Worm (Caenorhabditis elegans): ENCODE data around the gene nspd-4.

The nspd-4 gene

ce11 chrII:4805799-4806198, 36.6 kb upstream of the nspd-4 start:
- TF ChIP-seq dpl-1 (GFP tag; optimal IDR thresholded peaks at IDR 0.05) (no peak), egl-27 (tag; optimal IDR thresholded peaks at IDR 0.05) (no peak), mep-1 (tag; optimal IDR thresholded peaks at IDR 0.05) (no peak), C16A3.4 (tag; optimal IDR thresholded peaks at IDR 0.05) (no peak), ama-1 (optimal IDR thresholded peaks at IDR 0.05) (no peak), nhr-20 (tag; optimal IDR thresholded peaks at IDR 0.05) (no peak), lin-14 (GFP tag; optimal IDR thresholded peaks at IDR 0.05) (peak; percentile 43), nhr-19 (GFP tag; conservative IDR thresholded peaks at IDR 0.05) (peak; percentile 26), ceh-8 (GFP tag; optimal IDR thresholded peaks at IDR 0.05) (no peak), nhr-71 (tag; optimal IDR thresholded peaks at IDR 0.05) (peak; percentile 58), unc-130 (tag; optimal IDR thresholded peaks at IDR 0.05) (peak; percentile 24), efl-3 (GFP tag; optimal IDR thresholded peaks at IDR 0.05) (no peak), ets-5 (GFP tag; IDR thresholded peaks at IDR 0.05) (no peak), lsy-2 (tag; optimal IDR thresholded peaks at IDR 0.05) (no peak), nhr-77 (tag; optimal IDR thresholded peaks at IDR 0.05) (no peak), nhr-85 (tag) (no peak), snu-23 (GFP tag; optimal IDR thresholded peaks at IDR 0.05) (peak; percentile 30), blmp-1 (tag; optimal IDR thresholded peaks at IDR 0.05) (no peak), rnt-1 (tag; optimal IDR thresholded peaks at IDR 0.05) (peak; percentile 51), irx-1 (tag; optimal IDR thresholded peaks at IDR 0.05) (no peak), ztf-4 (tag; optimal IDR thresholded peaks at IDR 0.05) (no peak), zag-1 (tag; optimal IDR thresholded peaks at IDR 0.05) (no peak), sptf-1 (tag; optimal IDR thresholded peaks at IDR 0.05) (no peak), fkh-4 (tag; optimal IDR thresholded peaks at IDR 0.05; ENCODE audit: borderline replicate concordance) (no peak), hpl-2 (GFP tag; optimal IDR thresholded peaks at IDR 0.05) (no peak), jun-1 (tag; optimal IDR thresholded peaks at IDR 0.05) (no peak), unc-30 (tag; optimal IDR thresholded peaks at IDR 0.05) (no peak), nhr-12 (tag; optimal IDR thresholded peaks at IDR 0.05) (no peak)

- no peak for TF ChIP-seq F16B12.6 (tag; optimal IDR thresholded peaks at IDR 0.05)
- TF ChIP-seq mep-1 (tag; optimal IDR thresholded peaks at IDR 0.05) = no peak
- no peak for TF ChIP-seq xbp-1 (tag; optimal IDR thresholded peaks at IDR 0.05)
- TF ChIP-seq efl-1 (optimal IDR thresholded peaks at IDR 0.05) = no peak
- peak in 1 of 2 experiments; percentile 48 for TF ChIP-seq efl-1 (GFP tag; optimal IDR thresholded peaks at IDR 0.05 in 1 of 2)
- no peak for TF ChIP-seq fkh-4 (tag; optimal IDR thresholded peaks at IDR 0.05; ENCODE audit: borderline replicate concordance)
Observed at ce11 chrII:4806261-4806660, 36.1 kb upstream of the nspd-4 start.

- peak; percentile 32 for TF ChIP-seq nhr-71 (tag; optimal IDR thresholded peaks at IDR 0.05)
- TF ChIP-seq lin-14 (GFP tag; optimal IDR thresholded peaks at IDR 0.05) = peak; percentile 55
- peak; percentile 56 for TF ChIP-seq rnt-1 (tag; optimal IDR thresholded peaks at IDR 0.05)
- TF ChIP-seq nhr-19 (GFP tag; conservative IDR thresholded peaks at IDR 0.05) = no peak
Observed at ce11 chrII:4806726-4807125, 35.7 kb upstream of the nspd-4 start.

ce11 chrII:4811986-4812385, 30.4 kb upstream of the nspd-4 start, which contains the start of gene rig-6:
TSS of gene rig-6 (minus strand) at chrII:4812086.
- TF ChIP-seq C16A3.4 (tag; optimal IDR thresholded peaks at IDR 0.05) = no peak
- TF ChIP-seq hlh-4 (tag; optimal IDR thresholded peaks at IDR 0.05) = no peak
- no peak for TF ChIP-seq elt-3 (tag; optimal IDR thresholded peaks at IDR 0.05)
- TF ChIP-seq nhr-20 (tag; optimal IDR thresholded peaks at IDR 0.05) = no peak
- no peak for TF ChIP-seq nhr-71 (tag; optimal IDR thresholded peaks at IDR 0.05)
- TF ChIP-seq xbp-1 (tag; optimal IDR thresholded peaks at IDR 0.05) = no peak
- TF ChIP-seq lin-14 (GFP tag; optimal IDR thresholded peaks at IDR 0.05) = no peak
- no peak for TF ChIP-seq grh-1 (GFP tag; IDR thresholded peaks at IDR 0.05)
- TF ChIP-seq ztf-4 (tag; optimal IDR thresholded peaks at IDR 0.05) = no peak
- no peak for TF ChIP-seq lin-13 (GFP tag; optimal IDR thresholded peaks at IDR 0.05)
- no peak for TF ChIP-seq sox-4 (tag; optimal IDR thresholded peaks at IDR 0.05)
- no peak for TF ChIP-seq nhr-19 (GFP tag; conservative IDR thresholded peaks at IDR 0.05)
- TF ChIP-seq C04F5.9 (tag; optimal IDR thresholded peaks at IDR 0.05) = no peak
- TF ChIP-seq lin-35 (GFP tag; optimal IDR thresholded peaks at IDR 0.05) = no peak
- no peak for TF ChIP-seq snpc-4 (tag; optimal IDR thresholded peaks at IDR 0.05)
- TF ChIP-seq lin-15B (tag; optimal IDR thresholded peaks at IDR 0.05) = no peak
- no peak for TF ChIP-seq isw-1 (GFP tag; IDR thresholded peaks at IDR 0.05)
- no peak for TF ChIP-seq elt-2 (tag; optimal IDR thresholded peaks at IDR 0.05)
- no peak for TF ChIP-seq tlp-1 (tag; optimal IDR thresholded peaks at IDR 0.05)
